Worm (Caenorhabditis elegans): ENCODE data around the gene Y38H6C.16.

DNA sequence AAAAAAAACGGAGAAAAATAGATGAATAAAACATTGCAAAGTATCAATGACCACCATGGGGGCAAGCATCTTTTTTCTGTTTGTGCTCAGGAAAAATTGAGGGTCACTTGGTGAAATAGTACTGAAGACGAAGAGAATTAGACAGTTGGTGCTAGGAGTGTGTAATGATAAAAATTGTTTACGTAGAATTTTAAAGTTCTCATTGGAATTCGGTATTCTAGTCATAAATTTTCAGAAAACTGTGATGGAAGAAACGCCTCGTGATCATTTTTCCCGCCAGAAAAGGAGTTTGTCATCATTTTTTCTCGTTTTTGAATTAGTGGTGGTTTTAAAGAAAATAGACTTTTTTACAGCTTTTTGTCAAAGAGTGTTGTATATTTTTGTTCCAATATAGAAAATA, 5.5 kb upstream of the Y38H6C.16 start:
- TF ChIP-seq cog-1 (tag; optimal IDR thresholded peaks at IDR 0.05) (no peak), flt-1 (GFP tag; IDR thresholded peaks at IDR 0.05) (no peak), med-1 (GFP tag; optimal IDR thresholded peaks at IDR 0.05; ENCODE audit: insufficient read depth) (no peak), klf-2 (GFP tag; conservative IDR thresholded peaks at IDR 0.05) (no peak), T22C8.4 (GFP tag; IDR thresholded peaks at IDR 0.05) (no peak), ztf-29 (GFP tag; IDR thresholded peaks at IDR 0.05) (no peak), tab-1 (GFP tag; IDR thresholded peaks at IDR 0.05) (no peak), ref-1 (GFP tag; conservative IDR thresholded peaks at IDR 0.05) (no peak)
